Worm (Caenorhabditis elegans) whole organism, L2 larva: ENCODE data around the gene gcy-9.
A peak's percentile ranks its signal among the peaks of the same experiment; 100 is the strongest.

ENCODE experiments used
- F13H6.1 ChIP-seq: sonication (generic microtip); optimal IDR thresholded peaks from 2 replicates; lab custom pipeline; 2016; ENCODE audit warnings: missing genetic modification characterization, missing compliant biosample characterization
- Y55F3AM.14 ChIP-seq: fragments of 200-800 bp; sonication (Bioruptor generic); optimal IDR thresholded peaks from 2 replicates; lab custom pipeline; 2018; ENCODE audit warnings: mild to moderate bottlenecking, missing genetic modification characterization, missing compliant biosample characterization
- alr-1 ChIP-seq: fragments of 150-350 bp; optimal IDR thresholded peaks from 2 replicates; lab custom pipeline; 2014; ENCODE audit warnings: missing biosample characterization, missing genetic modification characterization
- aly-2 ChIP-seq: fragments of 150-350 bp; optimal IDR thresholded peaks from 2 replicates; lab custom pipeline; 2014; ENCODE audit warnings: missing biosample characterization, missing genetic modification characterization
- ama-1 ChIP-seq: fragments of 150-350 bp; optimal IDR thresholded peaks from 2 replicates; lab custom pipeline; 2018; ENCODE audit warnings: inconsistent platforms
- ceh-82 ChIP-seq: fragments of 150-350 bp; optimal IDR thresholded peaks from 2 replicates; lab custom pipeline; 2014; ENCODE audit warnings: missing biosample characterization, missing genetic modification characterization
- crh-2 ChIP-seq: sonication (generic microtip); optimal IDR thresholded peaks from 2 replicates; lab custom pipeline; 2017; ENCODE audit warnings: missing biosample characterization, missing genetic modification characterization
- dmd-4 ChIP-seq: sonication (generic microtip); optimal IDR thresholded peaks from 2 replicates; lab custom pipeline; 2017; ENCODE audit warnings: missing biosample characterization, missing genetic modification characterization
- egl-27 ChIP-seq: sonication (generic microtip); optimal IDR thresholded peaks from 3 replicates; lab custom pipeline; 2017; ENCODE audit warnings: missing biosample characterization, missing genetic modification reagents, missing genetic modification characterization
- elt-3 ChIP-seq: sonication (generic microtip); optimal IDR thresholded peaks from 2 replicates; lab custom pipeline; 2017; ENCODE audit warnings: missing biosample characterization, missing genetic modification characterization
- fos-1 ChIP-seq: fragments of 150-350 bp; optimal IDR thresholded peaks from 2 replicates; lab custom pipeline; 2014; ENCODE audit warnings: missing biosample characterization, missing genetic modification characterization
- lin-11 ChIP-seq: fragments of 150-350 bp; sonication (generic microtip); optimal IDR thresholded peaks from 2 replicates; lab custom pipeline; 2014; ENCODE audit warnings: missing biosample characterization, missing genetic modification characterization, inconsistent platforms, mixed read lengths
- lin-39 ChIP-seq: fragments of 150-350 bp; optimal IDR thresholded peaks from 2 replicates; lab custom pipeline; 2014; ENCODE audit warnings: missing biosample characterization, missing genetic modification reagents, missing genetic modification characterization
- lsy-2 ChIP-seq, 2 experiments: fragments of 150-350 bp in 1 of 2; sonication (generic microtip) in 1 of 2; optimal IDR thresholded peaks; 2 replicates each; lab custom pipeline; 2014 to 2017; ENCODE audit warnings: missing biosample characterization in 2 of 2, missing genetic modification characterization in 2 of 2
- nhr-10 ChIP-seq: sonication (generic microtip); optimal IDR thresholded peaks from 2 replicates; lab custom pipeline; 2017; ENCODE audit warnings: missing biosample characterization, missing genetic modification characterization
- nhr-11 ChIP-seq: fragments of 150-350 bp; optimal IDR thresholded peaks from 2 replicates; lab custom pipeline; 2014; ENCODE audit warnings: missing biosample characterization, missing genetic modification characterization
- nhr-129 ChIP-seq: fragments of 150-350 bp; optimal IDR thresholded peaks from 2 replicates; lab custom pipeline; 2014; ENCODE audit warnings: missing biosample characterization, missing genetic modification characterization
- nhr-21 ChIP-seq: fragments of 150-350 bp; optimal IDR thresholded peaks from 2 replicates; lab custom pipeline; 2014; ENCODE audit warnings: missing biosample characterization, missing genetic modification characterization
- nhr-23 ChIP-seq: fragments of 150-350 bp; optimal IDR thresholded peaks from 2 replicates; lab custom pipeline; 2014; ENCODE audit warnings: missing biosample characterization, missing genetic modification reagents, missing genetic modification characterization
- nhr-25 ChIP-seq: fragments of 150-350 bp; sonication (generic microtip); optimal IDR thresholded peaks from 3 replicates; lab custom pipeline; 2014; ENCODE audit warnings: missing biosample characterization, missing genetic modification characterization
- peb-1 ChIP-seq: fragments of 150-350 bp; optimal IDR thresholded peaks from 2 replicates; lab custom pipeline; 2014; ENCODE audit warnings: missing biosample characterization, missing genetic modification characterization
- sem-4 ChIP-seq: fragments of 150-350 bp; optimal IDR thresholded peaks from 2 replicates; lab custom pipeline; 2014; ENCODE audit warnings: missing biosample characterization, missing genetic modification reagents, missing genetic modification characterization
- skn-1 ChIP-seq: sonication (generic microtip); optimal IDR thresholded peaks from 2 replicates; lab custom pipeline; 2017; ENCODE audit warnings: missing biosample characterization, missing genetic modification characterization
- sma-3 ChIP-seq: sonication (generic microtip); optimal IDR thresholded peaks from 2 replicates; lab custom pipeline; 2016; ENCODE audit warnings: missing genetic modification reagents, missing genetic modification characterization, missing compliant biosample characterization
- sma-9 ChIP-seq, 2 experiments: fragments of 150-350 bp in 1 of 2; sonication (generic microtip) in 1 of 2; optimal IDR thresholded peaks; 2 replicates each; lab custom pipeline; 2014 to 2016; ENCODE audit warnings: missing genetic modification characterization in 2 of 2, mild to moderate bottlenecking in 1 of 2, missing biosample characterization in 1 of 2, missing compliant biosample characterization in 1 of 2, missing genetic modification reagents in 1 of 2, moderate library complexity in 1 of 2
- snpc-4 ChIP-seq: fragments of 150-350 bp; optimal IDR thresholded peaks from 2 replicates; lab custom pipeline; 2014; ENCODE audit warnings: missing biosample characterization, missing genetic modification characterization
- unc-39 ChIP-seq: fragments of 150-350 bp; optimal IDR thresholded peaks from 2 replicates; lab custom pipeline; 2014; ENCODE audit warnings: missing biosample characterization, missing genetic modification characterization
- unc-55 ChIP-seq: fragments of 150-350 bp; sonication (generic microtip); optimal IDR thresholded peaks from 3 replicates; lab custom pipeline; 2014; ENCODE audit warnings: missing biosample characterization, missing genetic modification reagents, missing genetic modification characterization
- unc-62 ChIP-seq: fragments of 150-350 bp; optimal IDR thresholded peaks from 2 replicates; lab custom pipeline; 2014; ENCODE audit warnings: missing biosample characterization, missing genetic modification reagents, missing genetic modification characterization
- ztf-1 ChIP-seq: fragments of 200-800 bp; sonication (Bioruptor generic); conservative IDR thresholded peaks from 2 replicates; pipeline ENCODE4 v1.3.6; 2022; ENCODE audit warnings: missing genetic modification characterization, missing compliant biosample characterization
- ztf-4 ChIP-seq: fragments of 150-350 bp; optimal IDR thresholded peaks from 2 replicates; lab custom pipeline; 2014; ENCODE audit warnings: missing biosample characterization, missing genetic modification characterization

gcy-9 gene

DNA sequence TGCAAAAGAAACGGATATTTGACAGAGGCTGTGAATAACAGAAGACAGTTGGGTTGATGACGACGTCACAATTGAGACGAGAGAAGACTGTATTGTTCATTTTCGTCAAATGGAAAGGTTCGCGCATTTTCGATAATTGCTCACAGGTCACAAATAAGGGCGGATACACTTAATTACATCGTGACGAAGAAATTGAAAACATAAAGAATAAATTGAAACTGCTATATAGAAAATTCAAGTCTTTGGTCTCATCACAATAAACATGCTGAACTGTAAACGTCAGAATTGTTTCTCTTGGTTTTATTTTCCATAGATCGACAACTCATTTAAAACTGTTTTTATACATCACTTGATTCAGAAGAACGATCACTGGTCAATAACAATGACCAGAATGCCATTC, 10.9 kb downstream of the gcy-9 start, which contains the start of gene ZK455.5:
ZK455.5 (minus strand) TSS at position 101 of the 400 bp plus-strand sequence.
- TF ChIP-seq snpc-4 (tag; lab: Kevin White, UChicago) (no peak), ztf-1 (GFP tag; lab: Robert Waterston, UW) (no peak), nhr-25 (tag; lab: Kevin White, UChicago) (no peak), nhr-11 (tag; lab: Kevin White, UChicago) (no peak), sem-4 (no peak), fos-1 (tag; lab: Kevin White, UChicago) (no peak), sma-3 (GFP tag; lab: Kevin White, UChicago) (no peak)

DNA sequence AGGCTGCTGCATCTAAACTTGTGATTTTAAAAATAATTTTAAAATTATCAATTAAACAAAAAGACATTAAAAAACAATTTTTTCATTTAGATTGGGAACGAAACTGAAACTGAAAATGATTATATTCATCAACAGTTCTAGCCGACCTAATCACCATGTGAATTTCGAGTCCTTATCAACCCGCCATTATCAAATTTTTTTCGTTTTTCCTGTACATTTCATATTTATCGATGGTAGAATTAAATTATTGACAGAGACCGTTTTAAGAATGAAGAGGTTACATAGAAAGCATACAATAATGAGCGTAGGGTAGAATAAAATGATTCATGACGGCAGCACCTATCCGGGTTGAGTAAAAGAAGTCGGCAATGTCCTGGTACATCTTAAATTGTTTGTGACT, 13.4 kb downstream of the gcy-9 start, which contains the start of gene asm-2:
asm-2 (minus strand) TSS at position 12 of the 400 bp plus-strand sequence.
- TF ChIP-seq unc-55 (GFP tag; lab: Kevin White, UChicago) (no peak), sma-9 (GFP tag; optimal IDR thresholded peaks at IDR 0.05; lab: Kevin White, UChicago) (peak; percentile 38), sma-9 (tag; optimal IDR thresholded peaks at IDR 0.05; lab: Kevin White, UChicago) (no peak), fos-1 (tag; lab: Kevin White, UChicago) (peak; percentile 81)

ce11 chrX:11323225-11323624, 14.5 kb downstream of the gcy-9 start:
- TF ChIP-seq ama-1 (no peak), fos-1 (tag; lab: Kevin White, UChicago) (peak; percentile 17)

- no peak for TF ChIP-seq nhr-25 (tag; lab: Kevin White, UChicago)
- peak; percentile 43 for TF ChIP-seq fos-1 (tag; lab: Kevin White, UChicago)
Measured at ce11 chrX:11317939-11318338, 19.7 kb downstream of the gcy-9 start, which contains the start of gene hizr-1. Gene hizr-1, plus strand, starts transcription at chrX:11318278.

DNA sequence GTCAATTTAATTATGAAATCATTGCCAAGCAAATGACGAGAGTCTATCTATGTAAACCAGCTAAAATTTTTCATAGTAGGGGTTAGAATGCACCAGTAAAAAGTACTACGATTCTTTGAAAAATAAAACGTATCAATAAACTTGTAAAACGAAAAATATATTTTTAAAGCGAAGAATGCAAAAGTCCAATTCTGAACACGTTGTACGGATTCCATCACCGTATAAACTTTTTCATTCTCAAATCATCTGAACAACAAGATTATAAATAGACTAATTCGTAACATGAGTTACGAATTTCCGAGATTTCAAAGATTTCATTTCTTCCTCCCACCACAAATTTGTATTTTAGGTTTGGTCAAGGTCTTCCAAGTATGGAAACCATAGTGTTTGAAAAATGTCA, 20.9 kb downstream of the gcy-9 start, which contains the start of gene nlp-57:
nlp-57 (plus strand) TSS at position 301 of the 400 bp plus-strand sequence.
- no peak for TF ChIP-seq nhr-10 (tag; lab: Kevin White, UChicago)
- TF ChIP-seq peb-1 (tag; lab: Kevin White, UChicago), result no peak
- TF ChIP-seq unc-62 (GFP tag; lab: Kevin White, UChicago), result no peak
- no peak for TF ChIP-seq nhr-23 (tag; lab: Kevin White, UChicago)
- no peak for TF ChIP-seq ceh-82 (tag; lab: Kevin White, UChicago)
- no peak for TF ChIP-seq skn-1 (tag; lab: Kevin White, UChicago)
- no peak for TF ChIP-seq crh-2
- no peak for TF ChIP-seq nhr-129 (tag; lab: Kevin White, UChicago)
- no peak for TF ChIP-seq Y55F3AM.14
- TF ChIP-seq ztf-4 (tag; lab: Kevin White, UChicago), result no peak
- TF ChIP-seq lin-39 (tag; lab: Kevin White, UChicago), result no peak
- no peak for TF ChIP-seq F13H6.1 (tag; lab: Kevin White, UChicago)
- no peak for TF ChIP-seq lsy-2 (tag; optimal IDR thresholded peaks at IDR 0.05; lab: Kevin White, UChicago)
- no peak for TF ChIP-seq unc-55 (GFP tag; lab: Kevin White, UChicago)
- no peak for TF ChIP-seq aly-2 (tag; lab: Kevin White, UChicago)
- no peak for TF ChIP-seq egl-27
- no peak for TF ChIP-seq sma-3 (GFP tag; lab: Kevin White, UChicago)

DNA sequence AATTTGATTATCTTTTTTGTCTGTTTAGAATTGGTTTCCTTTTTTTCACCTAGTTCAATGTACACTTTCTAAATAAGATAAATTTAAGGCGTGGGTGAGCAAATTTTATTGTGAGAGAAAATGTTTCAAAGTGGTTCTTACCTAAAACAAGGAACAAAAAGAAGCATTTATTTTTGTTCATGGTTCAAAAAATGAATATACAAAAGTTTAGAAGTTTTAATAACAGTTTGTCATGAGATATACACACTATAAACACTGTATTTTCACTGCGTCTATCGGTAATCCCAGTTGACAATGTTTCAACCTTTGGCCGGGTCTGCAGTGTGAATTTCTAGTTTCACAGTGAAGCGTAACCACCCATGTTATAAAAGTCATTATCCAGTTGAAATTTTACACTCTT, 22.3 kb downstream of the gcy-9 start, which contains the start of gene F08G12.11:
F08G12.11 (minus strand) TSS at position 181 of the 400 bp plus-strand sequence.
- TF ChIP-seq peb-1 (tag; lab: Kevin White, UChicago) (no peak), elt-3 (tag; lab: Kevin White, UChicago) (no peak), dmd-4 (tag; lab: Kevin White, UChicago) (no peak), alr-1 (tag; lab: Kevin White, UChicago) (no peak), unc-62 (GFP tag; lab: Kevin White, UChicago) (no peak), fos-1 (tag; lab: Kevin White, UChicago) (no peak), F13H6.1 (tag; lab: Kevin White, UChicago) (no peak), unc-39 (no peak), nhr-11 (tag; lab: Kevin White, UChicago) (no peak), sma-3 (GFP tag; lab: Kevin White, UChicago) (no peak), nhr-21 (tag; lab: Kevin White, UChicago) (no peak), lin-11 (tag; lab: Kevin White, UChicago) (no peak), ceh-82 (tag; lab: Kevin White, UChicago) (no peak)
